Worm (Caenorhabditis elegans) whole organism, late embryonic: Measurements from ENCODE around the gene K10C2.12.

ENCODE experiments used
- C08G9.2 ChIP-seq: sonication (generic microtip); optimal IDR thresholded peaks from 2 replicates; lab custom pipeline; 2016; ENCODE audit warnings: mild to moderate bottlenecking, missing genetic modification characterization, moderate library complexity, missing compliant biosample characterization
- C38D4.7 ChIP-seq: fragments of 200-800 bp; sonication (Bioruptor generic); optimal IDR thresholded peaks from 2 replicates; lab custom pipeline; 2018; ENCODE audit warnings: mild to moderate bottlenecking, missing genetic modification characterization, moderate library complexity, missing compliant biosample characterization
- K09A11.1 ChIP-seq: sonication (generic microtip); optimal IDR thresholded peaks from 2 replicates; lab custom pipeline; 2017; ENCODE audit warnings: antibody characterized with exemption, mild to moderate bottlenecking, missing genetic modification characterization, missing compliant biosample characterization; ENCODE audit not compliant: insufficient read depth
- Y22D7AL.16 ChIP-seq: sonication (generic microtip); optimal IDR thresholded peaks from 2 replicates; lab custom pipeline; 2016; ENCODE audit warnings: missing genetic modification characterization, missing compliant biosample characterization
- ahr-1 ChIP-seq: sonication (generic microtip); optimal IDR thresholded peaks from 2 replicates; lab custom pipeline; 2016; ENCODE audit warnings: missing genetic modification characterization, missing compliant biosample characterization
- ama-1 ChIP-seq: fragments of 150-350 bp; optimal IDR thresholded peaks from 2 replicates; lab custom pipeline; 2014
- ceh-14 ChIP-seq: sonication (generic microtip); optimal IDR thresholded peaks from 2 replicates; lab custom pipeline; 2016; ENCODE audit warnings: missing genotype, missing genetic modification characterization, missing compliant biosample characterization
- ceh-18 ChIP-seq: sonication (generic microtip); optimal IDR thresholded peaks from 2 replicates; lab custom pipeline; 2016; ENCODE audit warnings: missing genetic modification characterization, missing compliant biosample characterization
- ceh-19 ChIP-seq: fragments of 200-800 bp; sonication (Bioruptor generic); optimal IDR thresholded peaks from 2 replicates; lab custom pipeline; 2018; ENCODE audit warnings: mild to moderate bottlenecking, missing genetic modification characterization, missing compliant biosample characterization
- ceh-2 ChIP-seq: sonication (generic microtip); optimal IDR thresholded peaks from 2 replicates; lab custom pipeline; 2016; ENCODE audit warnings: missing genotype, missing genetic modification characterization, missing compliant biosample characterization
- ceh-24 ChIP-seq: sonication (generic microtip); optimal IDR thresholded peaks from 2 replicates; lab custom pipeline; 2016; ENCODE audit warnings: mild to moderate bottlenecking, missing genetic modification characterization, missing compliant biosample characterization
- ceh-30 ChIP-seq: fragments of 150-350 bp; optimal IDR thresholded peaks from 2 replicates; lab custom pipeline; 2014; ENCODE audit warnings: missing biosample characterization, missing genetic modification characterization
- ceh-34 ChIP-seq: sonication (generic microtip); optimal IDR thresholded peaks from 2 replicates; lab custom pipeline; 2016; ENCODE audit warnings: mild to moderate bottlenecking, missing genetic modification characterization, missing compliant biosample characterization
- ceh-45 ChIP-seq: fragments of 200-800 bp; sonication (Bioruptor generic); IDR thresholded peaks from 2 replicates; pipeline ENCODE4 v1.3.6; 2022; ENCODE audit warnings: missing genetic modification reagents, missing genetic modification characterization, missing compliant biosample characterization
- ceh-48 ChIP-seq: sonication (generic microtip); optimal IDR thresholded peaks from 2 replicates; lab custom pipeline; 2016; ENCODE audit warnings: missing genetic modification characterization, inconsistent platforms, missing compliant biosample characterization
- ceh-6 ChIP-seq: fragments of 200-800 bp; sonication (Bioruptor generic); optimal IDR thresholded peaks from 2 replicates; lab custom pipeline; 2018; ENCODE audit warnings: mild to moderate bottlenecking, missing genetic modification characterization, missing compliant biosample characterization
- ceh-9 ChIP-seq: sonication (generic microtip); optimal IDR thresholded peaks from 2 replicates; lab custom pipeline; 2016; ENCODE audit warnings: mild to moderate bottlenecking, missing genetic modification characterization, inconsistent platforms, missing compliant biosample characterization
- che-1 ChIP-seq: sonication (generic microtip); optimal IDR thresholded peaks from 2 replicates; lab custom pipeline; 2016; ENCODE audit warnings: mild to moderate bottlenecking, missing genetic modification characterization, missing compliant biosample characterization
- dmd-4 ChIP-seq: sonication (generic microtip); optimal IDR thresholded peaks from 2 replicates; lab custom pipeline; 2016; ENCODE audit warnings: borderline replicate concordance, missing genetic modification characterization, missing compliant biosample characterization
- dve-1 ChIP-seq: sonication (generic microtip); optimal IDR thresholded peaks from 2 replicates; lab custom pipeline; 2017; ENCODE audit warnings: antibody characterized with exemption, mild to moderate bottlenecking, missing genetic modification characterization, missing compliant biosample characterization
- fkh-10 ChIP-seq: fragments of 150-350 bp; optimal IDR thresholded peaks from 2 replicates; lab custom pipeline; 2014; ENCODE audit warnings: missing biosample characterization, missing genetic modification reagents, missing genetic modification characterization
- hlh-13 ChIP-seq: fragments of 200-800 bp; sonication (Bioruptor generic); optimal IDR thresholded peaks from 2 replicates; lab custom pipeline; 2018; ENCODE audit warnings: mild to moderate bottlenecking, missing genetic modification characterization, missing compliant biosample characterization
- hlh-15 ChIP-seq: sonication (generic microtip); optimal IDR thresholded peaks from 2 replicates; lab custom pipeline; 2016; ENCODE audit warnings: missing genetic modification characterization, missing compliant biosample characterization
- hlh-30 ChIP-seq: sonication (generic microtip); optimal IDR thresholded peaks from 2 replicates; lab custom pipeline; 2017; ENCODE audit warnings: antibody characterized with exemption, missing genetic modification characterization, missing compliant biosample characterization; ENCODE audit not compliant: insufficient read depth
- lim-6 ChIP-seq: sonication (generic microtip); optimal IDR thresholded peaks from 2 replicates; lab custom pipeline; 2016; ENCODE audit warnings: missing genetic modification characterization, missing compliant biosample characterization
- mec-3 ChIP-seq: sonication (generic microtip); optimal IDR thresholded peaks from 2 replicates; lab custom pipeline; 2016; ENCODE audit warnings: borderline replicate concordance, missing genetic modification characterization, missing compliant biosample characterization
- nfya-1 ChIP-seq: sonication (generic microtip); optimal IDR thresholded peaks from 2 replicates; lab custom pipeline; 2017; ENCODE audit warnings: missing genetic modification characterization, mild to moderate bottlenecking, missing compliant biosample characterization, antibody characterized with exemption, moderate library complexity
- nhr-232 ChIP-seq: sonication (generic microtip); optimal IDR thresholded peaks from 2 replicates; lab custom pipeline; 2016; ENCODE audit warnings: missing genetic modification characterization, missing compliant biosample characterization
- odd-2 ChIP-seq: sonication (generic microtip); optimal IDR thresholded peaks from 2 replicates; lab custom pipeline; 2017; ENCODE audit warnings: antibody characterized with exemption, mild to moderate bottlenecking, missing genetic modification characterization, missing compliant biosample characterization
- pat-9 ChIP-seq: fragments of 200-800 bp; sonication (Bioruptor generic); optimal IDR thresholded peaks from 2 replicates; lab custom pipeline; 2018; ENCODE audit warnings: mild to moderate bottlenecking, missing genetic modification characterization, moderate library complexity, missing compliant biosample characterization
- pha-2 ChIP-seq: sonication (generic microtip); optimal IDR thresholded peaks from 2 replicates; lab custom pipeline; 2017; ENCODE audit warnings: mild to moderate bottlenecking, missing genetic modification characterization, missing compliant biosample characterization
- pha-4 ChIP-seq: fragments of 150-350 bp; optimal IDR thresholded peaks from 2 replicates; lab custom pipeline; 2018; ENCODE audit warnings: missing biosample characterization, missing genetic modification reagents, missing genetic modification characterization
- pqm-1 ChIP-seq: sonication (generic microtip); optimal IDR thresholded peaks from 2 replicates; lab custom pipeline; 2016; ENCODE audit warnings: missing genetic modification characterization, missing compliant biosample characterization
- ref-2 ChIP-seq: sonication (generic microtip); optimal IDR thresholded peaks from 2 replicates; lab custom pipeline; 2016; ENCODE audit warnings: missing genetic modification characterization, missing compliant biosample characterization
- rnt-1 ChIP-seq: sonication (generic microtip); optimal IDR thresholded peaks from 2 replicates; lab custom pipeline; 2016; ENCODE audit warnings: missing genetic modification characterization, missing compliant biosample characterization
- sdc-2 ChIP-seq: sonication (generic microtip); optimal IDR thresholded peaks from 2 replicates; lab custom pipeline; 2016; ENCODE audit warnings: missing genotype, missing genetic modification characterization, missing compliant biosample characterization
- sox-2 ChIP-seq: fragments of 200-800 bp; sonication (Bioruptor generic); IDR thresholded peaks from 2 replicates; pipeline ENCODE4 v1.3.6; 2022; ENCODE audit warnings: missing genetic modification reagents, missing genetic modification characterization, missing compliant biosample characterization
- sox-4 ChIP-seq: sonication (generic microtip); optimal IDR thresholded peaks from 2 replicates; lab custom pipeline; 2017; ENCODE audit warnings: mild to moderate bottlenecking, missing genetic modification characterization, inconsistent platforms, missing compliant biosample characterization
- syd-9 ChIP-seq: sonication (generic microtip); optimal IDR thresholded peaks from 2 replicates; lab custom pipeline; 2016; ENCODE audit warnings: mild to moderate bottlenecking, missing genetic modification characterization, moderate library complexity, missing compliant biosample characterization
- unc-55 ChIP-seq: sonication (generic microtip); optimal IDR thresholded peaks from 2 replicates; lab custom pipeline; 2017; ENCODE audit warnings: missing biosample characterization, missing genetic modification reagents, missing genetic modification characterization
- unc-86 ChIP-seq: sonication (generic microtip); optimal IDR thresholded peaks from 2 replicates; lab custom pipeline; 2016; ENCODE audit warnings: missing genetic modification characterization, missing compliant biosample characterization
- zip-5 ChIP-seq: sonication (generic microtip); optimal IDR thresholded peaks from 2 replicates; lab custom pipeline; 2016; ENCODE audit warnings: missing genetic modification characterization, missing compliant biosample characterization

Gene K10C2.12

ce11 chrX:6435812-6436211 lies 15.2 kb upstream of the K10C2.12 start:
- no peak for TF ChIP-seq dmd-4
- TF ChIP-seq lim-6 (tag; lab: Kevin White, UChicago) = no peak
- no peak for TF ChIP-seq ama-1 (lab: Kevin White, UChicago)
- TF ChIP-seq ahr-1 (tag; lab: Kevin White, UChicago) = no peak
- TF ChIP-seq nhr-232 = no peak
- no peak for TF ChIP-seq unc-86
- TF ChIP-seq ref-2 = no peak
- no peak for TF ChIP-seq ceh-18 (tag; lab: Kevin White, UChicago)
- no peak for TF ChIP-seq sdc-2 (tag; lab: Kevin White, UChicago)
- TF ChIP-seq hlh-30 = no peak
- TF ChIP-seq nfya-1 = no peak
- no peak for TF ChIP-seq fkh-10 (GFP tag; lab: Kevin White, UChicago)
- TF ChIP-seq C38D4.7 = no peak
- no peak for TF ChIP-seq ceh-2 (tag; lab: Kevin White, UChicago)
- TF ChIP-seq ceh-45 (GFP tag; lab: Robert Waterston, UW) = no peak
- TF ChIP-seq Y22D7AL.16 (tag; lab: Kevin White, UChicago) = no peak

- no peak for TF ChIP-seq pha-4 (tag; lab: Kevin White, UChicago)
- TF ChIP-seq unc-55 (GFP tag; lab: Kevin White, UChicago) = no peak
- no peak for TF ChIP-seq dve-1
- TF ChIP-seq syd-9 (tag; lab: Kevin White, UChicago) = no peak
- no peak for TF ChIP-seq rnt-1 (tag; lab: Kevin White, UChicago)
- TF ChIP-seq odd-2 (tag; lab: Kevin White, UChicago) = no peak
- TF ChIP-seq Y22D7AL.16 (tag; lab: Kevin White, UChicago) = no peak
- no peak for TF ChIP-seq ceh-24 (tag; lab: Kevin White, UChicago)
- TF ChIP-seq C38D4.7 = no peak
- TF ChIP-seq nfya-1 = no peak
- no peak for TF ChIP-seq K09A11.1 (tag; lab: Kevin White, UChicago)
- TF ChIP-seq che-1 (tag; lab: Kevin White, UChicago) = no peak
- TF ChIP-seq mec-3 (tag; lab: Kevin White, UChicago) = no peak
- TF ChIP-seq ceh-19 (GFP tag; lab: Kevin White, UChicago) = no peak
- no peak for TF ChIP-seq pha-2 (tag; lab: Kevin White, UChicago)
- no peak for TF ChIP-seq ceh-48
Measured at ce11 chrX:6433688-6434087, 13.1 kb upstream of the K10C2.12 start, which contains the start of gene K10C2.2. TSS of gene K10C2.2 (minus strand) at chrX:6433788.

- no peak for TF ChIP-seq hlh-30
- no peak for TF ChIP-seq nhr-232
- TF ChIP-seq ceh-48 = no peak
- TF ChIP-seq ceh-30 (tag; lab: Kevin White, UChicago) = no peak
- no peak for TF ChIP-seq pat-9 (tag; lab: Kevin White, UChicago)
- TF ChIP-seq ceh-6 (GFP tag; lab: Kevin White, UChicago) = no peak
- TF ChIP-seq hlh-15 (tag; lab: Kevin White, UChicago) = no peak
- TF ChIP-seq odd-2 (tag; lab: Kevin White, UChicago) = no peak
- TF ChIP-seq, all 69 proteins: peak for 0
Measured at ce11 chrX:6430510-6430909, 9.9 kb upstream of the K10C2.12 start, which contains the start of gene ctsa-2. TSS of gene ctsa-2 (minus strand) at chrX:6430610.

- TF ChIP-seq hlh-15 (tag; lab: Kevin White, UChicago) (no peak), pha-2 (tag; lab: Kevin White, UChicago) (no peak), ceh-9 (no peak), ceh-48 (no peak), zip-5 (tag; lab: Kevin White, UChicago) (no peak), ceh-45 (GFP tag; lab: Robert Waterston, UW) (no peak), hlh-13 (GFP tag; lab: Kevin White, UChicago) (no peak), sox-4 (no peak), pqm-1 (no peak), K09A11.1 (tag; lab: Kevin White, UChicago) (no peak), ceh-14 (no peak), ceh-34 (tag; lab: Kevin White, UChicago) (no peak), ceh-2 (tag; lab: Kevin White, UChicago) (no peak), sox-2 (no peak), C08G9.2 (tag; lab: Kevin White, UChicago) (no peak), unc-55 (GFP tag; lab: Kevin White, UChicago) (no peak)
Measured at ce11 chrX:6429552-6429951, 9.0 kb upstream of the K10C2.12 start.
